Fruit fly (Drosophila melanogaster): ENCODE results near the gene CG31036.

DNA sequence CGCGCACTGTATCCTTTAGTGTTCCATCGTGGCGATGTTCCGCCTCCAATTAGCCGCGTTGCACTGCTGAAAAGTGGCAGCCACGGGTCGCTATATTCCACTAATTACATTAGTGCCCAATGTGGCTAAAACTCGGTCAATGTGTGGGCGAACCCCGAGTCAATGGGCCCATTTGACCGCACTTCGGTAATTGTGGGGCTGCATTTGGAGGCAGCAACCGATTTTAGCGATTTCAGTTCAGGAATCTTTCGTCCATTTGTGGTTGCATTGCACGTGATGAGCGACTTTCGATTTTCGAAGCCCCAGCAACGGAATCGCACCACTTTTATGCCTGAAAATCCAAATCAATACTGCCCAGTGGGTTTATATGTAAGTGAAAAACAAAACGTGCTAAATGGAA is 12.3 kb downstream of the CG31036 start, which contains the start of gene trp:
- no peak for TF ChIP-seq psq (optimal IDR thresholded peaks at IDR 0.05)
- no peak for TF ChIP-seq h (optimal IDR thresholded peaks at IDR 0.05)
- TF ChIP-seq Myc (optimal IDR thresholded peaks at IDR 0.05): no peak
- no peak for TF ChIP-seq insv (optimal IDR thresholded peaks at IDR 0.05)
- no peak for TF ChIP-seq Sin3A (optimal IDR thresholded peaks at IDR 0.05)
- no peak for TF ChIP-seq ttk (optimal IDR thresholded peaks at IDR 0.05)
